Worm (Caenorhabditis elegans) whole organism, L3 larva: ENCODE measurements around the gene kel-8.
A peak's percentile ranks its signal among the peaks of the same experiment; 100 is the strongest.

Experiments
- R02D3.7 ChIP-seq: fragments of 150-350 bp; optimal IDR thresholded peaks from 2 replicates; lab custom pipeline; 2014; ENCODE audit warnings: missing biosample characterization, missing genetic modification characterization
- ZK546.5 ChIP-seq: sonication (generic microtip); optimal IDR thresholded peaks from 2 replicates; lab custom pipeline; 2017; ENCODE audit warnings: missing biosample characterization, missing genetic modification characterization
- aly-2 ChIP-seq: fragments of 150-350 bp; optimal IDR thresholded peaks from 2 replicates; lab custom pipeline; 2014; ENCODE audit warnings: missing biosample characterization, missing genetic modification characterization
- ceh-16 ChIP-seq: sonication (generic microtip); optimal IDR thresholded peaks from 2 replicates; lab custom pipeline; 2017; ENCODE audit warnings: missing biosample characterization, missing genetic modification characterization
- ceh-82 ChIP-seq: fragments of 150-350 bp; optimal IDR thresholded peaks from 2 replicates; lab custom pipeline; 2014; ENCODE audit warnings: missing biosample characterization, missing genetic modification characterization
- egl-5 ChIP-seq: fragments of 150-350 bp; optimal IDR thresholded peaks from 2 replicates; lab custom pipeline; 2017; ENCODE audit warnings: missing biosample characterization, missing genetic modification reagents, missing genetic modification characterization, inconsistent platforms
- elt-1 ChIP-seq: fragments of 150-350 bp; optimal IDR thresholded peaks from 2 replicates; lab custom pipeline; 2014; ENCODE audit warnings: missing biosample characterization, missing genetic modification characterization
- elt-2 ChIP-seq: sonication (generic microtip); optimal IDR thresholded peaks from 2 replicates; lab custom pipeline; 2016; ENCODE audit warnings: missing genetic modification reagents, mild to moderate bottlenecking, missing genetic modification characterization, missing compliant biosample characterization
- eor-1 ChIP-seq, 2 experiments: fragments of 150-350 bp; optimal IDR thresholded peaks; 2 replicates each; lab custom pipeline; 2014 to 2018; ENCODE audit warnings: missing biosample characterization in 2 of 2, missing genetic modification characterization in 2 of 2
- jun-1 ChIP-seq: fragments of 150-350 bp; optimal IDR thresholded peaks from 2 replicates; lab custom pipeline; 2014; ENCODE audit warnings: missing biosample characterization, missing genetic modification reagents, missing genetic modification characterization
- lin-15B ChIP-seq: fragments of 150-350 bp; optimal IDR thresholded peaks from 2 replicates; lab custom pipeline; 2014; ENCODE audit warnings: missing biosample characterization, missing genetic modification characterization
- lin-39 ChIP-seq: fragments of 150-350 bp; optimal IDR thresholded peaks from 2 replicates; lab custom pipeline; 2018; ENCODE audit warnings: missing biosample characterization, missing genetic modification reagents, missing genetic modification characterization
- lsy-12 ChIP-seq: sonication (generic microtip); optimal IDR thresholded peaks from 2 replicates; lab custom pipeline; 2016; ENCODE audit warnings: mild to moderate bottlenecking, missing genetic modification characterization, missing compliant biosample characterization
- mdl-1 ChIP-seq: fragments of 150-350 bp; optimal IDR thresholded peaks from 2 replicates; lab custom pipeline; 2014; ENCODE audit warnings: missing biosample characterization, missing genetic modification characterization
- mml-1 ChIP-seq: fragments of 150-350 bp; sonication (generic microtip); optimal IDR thresholded peaks from 3 replicates; lab custom pipeline; 2014; ENCODE audit warnings: missing biosample characterization, missing genetic modification characterization
- nfya-1 ChIP-seq: sonication (generic microtip); optimal IDR thresholded peaks from 2 replicates; lab custom pipeline; 2017; ENCODE audit warnings: missing genetic modification characterization, mild to moderate bottlenecking, missing compliant biosample characterization, antibody characterized with exemption, moderate library complexity; ENCODE audit not compliant: insufficient read depth
- nhr-11 ChIP-seq: fragments of 150-350 bp; optimal IDR thresholded peaks from 2 replicates; lab custom pipeline; 2014; ENCODE audit warnings: missing biosample characterization, missing genetic modification characterization
- nhr-12 ChIP-seq: fragments of 150-350 bp; optimal IDR thresholded peaks from 2 replicates; lab custom pipeline; 2014; ENCODE audit warnings: missing biosample characterization, missing genetic modification characterization
- nhr-23 ChIP-seq: fragments of 150-350 bp; optimal IDR thresholded peaks from 2 replicates; lab custom pipeline; 2014; ENCODE audit warnings: missing biosample characterization, missing genetic modification reagents, missing genetic modification characterization
- nhr-25 ChIP-seq: sonication (generic microtip); optimal IDR thresholded peaks from 2 replicates; lab custom pipeline; 2017; ENCODE audit warnings: missing biosample characterization, missing genetic modification characterization
- nhr-43 ChIP-seq: sonication (generic microtip); optimal IDR thresholded peaks from 2 replicates; lab custom pipeline; 2016; ENCODE audit warnings: mild to moderate bottlenecking, missing genetic modification characterization, missing compliant biosample characterization; ENCODE audit not compliant: poor library complexity, severe bottlenecking
- nhr-76 ChIP-seq: fragments of 150-350 bp; sonication (generic microtip); optimal IDR thresholded peaks from 5 replicates; lab custom pipeline; 2014; ENCODE audit warnings: missing biosample characterization, missing genetic modification characterization
- nhr-77 ChIP-seq: fragments of 150-350 bp; optimal IDR thresholded peaks from 2 replicates; lab custom pipeline; 2014; ENCODE audit warnings: missing biosample characterization, missing genetic modification characterization
- pha-4 ChIP-seq: fragments of 150-350 bp; optimal IDR thresholded peaks from 2 replicates; lab custom pipeline; 2014; ENCODE audit warnings: missing biosample characterization, missing genetic modification reagents, missing genetic modification characterization
- pqm-1 ChIP-seq: fragments of 150-350 bp; optimal IDR thresholded peaks from 2 replicates; lab custom pipeline; 2017; ENCODE audit warnings: missing biosample characterization, missing genetic modification characterization, inconsistent platforms
- skn-1 ChIP-seq: fragments of 150-350 bp; optimal IDR thresholded peaks from 2 replicates; lab custom pipeline; 2014; ENCODE audit warnings: missing biosample characterization, missing genetic modification characterization
- unc-39 ChIP-seq: sonication (generic microtip); optimal IDR thresholded peaks from 4 replicates; lab custom pipeline; 2017; ENCODE audit warnings: missing biosample characterization, missing genetic modification characterization
- unc-62 ChIP-seq: fragments of 150-350 bp; sonication (generic microtip); optimal IDR thresholded peaks from 4 replicates; lab custom pipeline; 2014; ENCODE audit warnings: missing biosample characterization, missing genetic modification reagents, missing genetic modification characterization
- ztf-11 ChIP-seq: fragments of 150-350 bp; optimal IDR thresholded peaks from 2 replicates; lab custom pipeline; 2014; ENCODE audit warnings: missing biosample characterization, missing genetic modification characterization
- ztf-4 ChIP-seq: fragments of 150-350 bp; optimal IDR thresholded peaks from 2 replicates; lab custom pipeline; 2014; ENCODE audit warnings: missing biosample characterization, missing genetic modification characterization

The kel-8 gene

ce11 chrV:2652557-2653133, 18.6 kb upstream of the kel-8 start, which contains the start of the genes W02H5.8 and angl-1:
W02H5.8 (minus strand) TSS chrV:2652657.
angl-1 (plus strand) TSS chrV:2653083.
- no peak for TF ChIP-seq ztf-11 (tag; lab: Kevin White, UChicago)
- no peak for TF ChIP-seq jun-1 (tag; lab: Kevin White, UChicago)
- TF ChIP-seq nfya-1 (tag; lab: Kevin White, UChicago), result no peak
- TF ChIP-seq nhr-43 (tag; lab: Kevin White, UChicago), result no peak
- no peak for TF ChIP-seq nhr-23

ce11 chrV:2656159-2656558, 15.1 kb upstream of the kel-8 start:
- TF ChIP-seq pha-4 (tag; lab: Kevin White, UChicago), result peak; percentile 78
- TF ChIP-seq unc-62 (GFP tag; lab: Kevin White, UChicago), result no peak
- peak; percentile 43 for TF ChIP-seq elt-2 (tag; lab: Kevin White, UChicago)

ce11 chrV:2657682-2658081, 13.6 kb upstream of the kel-8 start:
- TF ChIP-seq pha-4 (tag; lab: Kevin White, UChicago) (peak; percentile 39), ceh-82 (no peak), unc-39 (tag; lab: Kevin White, UChicago) (no peak), nhr-25 (tag; lab: Kevin White, UChicago) (no peak), nfya-1 (tag; lab: Kevin White, UChicago) (peak; percentile 26), ceh-16 (tag; lab: Kevin White, UChicago) (no peak), elt-2 (tag; lab: Kevin White, UChicago) (peak; percentile 50), mml-1 (tag; lab: Kevin White, UChicago) (no peak), lin-15B (tag; lab: Kevin White, UChicago) (peak; percentile 7), pqm-1 (tag; lab: Kevin White, UChicago) (peak; percentile 9)
- TF ChIP-seq, all 47 proteins: peak for 5

ce11 chrV:2660457-2660856, 10.8 kb upstream of the kel-8 start:
- no peak for TF ChIP-seq egl-5 (tag; lab: Kevin White, UChicago)
- no peak for TF ChIP-seq unc-39 (tag; lab: Kevin White, UChicago)
- TF ChIP-seq nhr-43 (tag; lab: Kevin White, UChicago), result no peak
- no peak for TF ChIP-seq skn-1 (tag; lab: Kevin White, UChicago)
- no peak for TF ChIP-seq pha-4 (tag; lab: Kevin White, UChicago)
- no peak for TF ChIP-seq mdl-1 (tag; lab: Kevin White, UChicago)
- no peak for TF ChIP-seq R02D3.7 (tag; lab: Kevin White, UChicago)
- TF ChIP-seq nhr-25 (tag; lab: Kevin White, UChicago), result no peak

- no peak for TF ChIP-seq nhr-43 (tag; lab: Kevin White, UChicago)
- TF ChIP-seq lsy-12 (tag; lab: Kevin White, UChicago), result peak; percentile 14
Observed at ce11 chrV:2664525-2665053, 6.7 kb upstream of the kel-8 start, which contains the start of gene ndx-2. ndx-2 (minus strand) TSS chrV:2665003.

- TF ChIP-seq nhr-11 (no peak), nhr-76 (tag; lab: Kevin White, UChicago) (no peak), pqm-1 (tag; lab: Kevin White, UChicago) (no peak), mml-1 (tag; lab: Kevin White, UChicago) (no peak), aly-2 (no peak), elt-1 (tag; lab: Kevin White, UChicago) (no peak), egl-5 (tag; lab: Kevin White, UChicago) (no peak), lsy-12 (tag; lab: Kevin White, UChicago) (no peak), ztf-4 (tag; lab: Kevin White, UChicago) (no peak), R02D3.7 (tag; lab: Kevin White, UChicago) (no peak), nhr-77 (no peak), nhr-43 (tag; lab: Kevin White, UChicago) (no peak), pha-4 (tag; lab: Kevin White, UChicago) (no peak), ZK546.5 (tag; lab: Kevin White, UChicago) (no peak), nhr-25 (tag; lab: Kevin White, UChicago) (no peak), nhr-12 (tag; lab: Kevin White, UChicago) (no peak), lin-39 (tag; lab: Kevin White, UChicago) (no peak), mdl-1 (tag; lab: Kevin White, UChicago) (no peak), eor-1 (tag; optimal IDR thresholded peaks at IDR 0.05; lab: Kevin White, UChicago) (no peak)
Observed at ce11 chrV:2666600-2666999, 4.7 kb upstream of the kel-8 start, which contains the start of gene W02G9.4. W02G9.4 (plus strand) TSS chrV:2666900.
